Worm (Caenorhabditis elegans) whole organism, early embryonic: ENCODE measurements around the gene Y43F8C.11.

ENCODE experiments used
- ama-1 ChIP-seq: fragments of 150-350 bp; optimal IDR thresholded peaks from 2 replicates; lab custom pipeline; 2014
- hmbx-1 ChIP-seq: sonication (generic microtip); optimal IDR thresholded peaks from 2 replicates; lab custom pipeline; 2016; ENCODE audit warnings: mild to moderate bottlenecking, missing genetic modification characterization, missing compliant biosample characterization
- hmg-4 ChIP-seq: fragments of 200-800 bp; sonication (Bioruptor generic); optimal IDR thresholded peaks from 2 replicates; lab custom pipeline; 2018; ENCODE audit warnings: mild to moderate bottlenecking, missing genetic modification characterization, missing compliant biosample characterization
- pes-1 ChIP-seq: fragments of 200-800 bp; sonication (Bioruptor generic); IDR thresholded peaks from 2 replicates; pipeline ENCODE4 v1.3.6; 2022; ENCODE audit warnings: missing genetic modification reagents, missing genetic modification characterization, missing compliant biosample characterization

ce11 chrV:19715847-19716246, 45.8 kb downstream of the Y43F8C.11 start, which contains the start of gene Y43F8C.17:
- TF ChIP-seq ama-1 (lab: Kevin White, UChicago) (no peak), pes-1 (GFP tag; lab: Robert Waterston, UW) (no peak), hmbx-1 (tag; lab: Kevin White, UChicago) (no peak), hmg-4 (no peak)
